Worm (Caenorhabditis elegans) whole organism, young adult: ENCODE results near the gene fbxa-215.

Experiments used
- C06A6.2 ChIP-seq: fragments of 200-800 bp; sonication (Bioruptor generic); conservative IDR thresholded peaks from 2 replicates; pipeline ENCODE4 v1.3.6; 2022; ENCODE audit warnings: missing genetic modification characterization, missing compliant biosample characterization
- C17E4.6 ChIP-seq: fragments of 200-800 bp; sonication (Bioruptor generic); IDR thresholded peaks from 2 replicates; pipeline ENCODE4 v1.3.6; 2022; ENCODE audit warnings: missing genetic modification reagents, missing genetic modification characterization, missing compliant biosample characterization
- D2030.7 ChIP-seq: fragments of 200-800 bp; sonication (Bioruptor generic); IDR thresholded peaks from 2 replicates; pipeline ENCODE4 v1.3.6; 2022; ENCODE audit warnings: missing genetic modification reagents, missing genetic modification characterization, missing compliant biosample characterization
- F23B12.7 ChIP-seq: sonication (generic microtip); optimal IDR thresholded peaks from 2 replicates; lab custom pipeline; 2017; ENCODE audit warnings: missing genetic modification characterization, mild to moderate bottlenecking, missing compliant biosample characterization, antibody characterized with exemption, moderate library complexity; ENCODE audit not compliant: insufficient read depth
- F49E8.2 ChIP-seq: sonication (generic microtip); optimal IDR thresholded peaks from 3 replicates; lab custom pipeline; 2017; ENCODE audit warnings: missing genetic modification characterization, mild to moderate bottlenecking, missing compliant biosample characterization, antibody characterized with exemption, moderate library complexity; ENCODE audit not compliant: insufficient read depth
- F57C9.4 ChIP-seq: sonication (generic microtip); optimal IDR thresholded peaks from 2 replicates; lab custom pipeline; 2017; ENCODE audit warnings: mild to moderate bottlenecking, missing genetic modification characterization, missing compliant biosample characterization
- Y53F4B.3 ChIP-seq: fragments of 200-800 bp; sonication (Bioruptor generic); IDR thresholded peaks from 2 replicates; pipeline ENCODE4 v1.3.6; 2022; ENCODE audit warnings: missing genetic modification reagents, missing genetic modification characterization, missing compliant biosample characterization
- Y79H2A.3 ChIP-seq: fragments of 200-800 bp; sonication (Bioruptor generic); conservative IDR thresholded peaks from 2 replicates; pipeline ENCODE4 v1.3.6; 2022; ENCODE audit warnings: missing genetic modification reagents, missing genetic modification characterization, missing compliant biosample characterization
- Y95B8A.8 ChIP-seq: fragments of 200-800 bp; sonication (Bioruptor generic); IDR thresholded peaks from 2 replicates; pipeline ENCODE4 v1.3.6; 2022; ENCODE audit warnings: missing genetic modification reagents, missing genetic modification characterization, missing compliant biosample characterization
- ama-1 ChIP-seq, 3 experiments: fragments of 150-350 bp in 1 of 3; sonication (generic microtip) in 2 of 3; optimal IDR thresholded peaks; 2 replicates each; lab custom pipeline; 2014 to 2018; ENCODE audit warnings: missing biosample characterization in 2 of 3, missing genetic modification characterization in 2 of 3, missing genetic modification reagents in 2 of 3
- aptf-3 ChIP-seq: fragments of 200-800 bp; sonication (Bioruptor generic); IDR thresholded peaks from 2 replicates; pipeline ENCODE4 v1.3.6; 2022; ENCODE audit warnings: missing genetic modification characterization, missing compliant biosample characterization
- attf-3 ChIP-seq: fragments of 200-800 bp; sonication (Bioruptor generic); conservative IDR thresholded peaks from 2 replicates; pipeline ENCODE4 v1.3.6; 2022; ENCODE audit warnings: missing genetic modification reagents, missing genetic modification characterization, missing compliant biosample characterization
- attf-6 ChIP-seq: fragments of 200-800 bp; sonication (Bioruptor generic); IDR thresholded peaks from 2 replicates; pipeline ENCODE4 v1.3.6; 2022; ENCODE audit warnings: missing genetic modification reagents, missing genetic modification characterization, missing compliant biosample characterization
- bed-1 ChIP-seq: fragments of 200-800 bp; sonication (Bioruptor generic); IDR thresholded peaks from 2 replicates; pipeline ENCODE4 v1.3.6; 2022; ENCODE audit warnings: missing genetic modification reagents, missing genetic modification characterization, missing compliant biosample characterization
- ceh-40 ChIP-seq: fragments of 200-800 bp; sonication (Bioruptor generic); IDR thresholded peaks from 2 replicates; pipeline ENCODE4 v1.3.6; 2022; ENCODE audit warnings: missing genetic modification characterization, missing compliant biosample characterization
- chd-7 ChIP-seq: sonication (generic microtip); optimal IDR thresholded peaks from 2 replicates; lab custom pipeline; 2016; ENCODE audit warnings: mild to moderate bottlenecking, missing genetic modification characterization, moderate library complexity, missing compliant biosample characterization
- die-1 ChIP-seq: sonication (generic microtip); optimal IDR thresholded peaks from 2 replicates; lab custom pipeline; 2016; ENCODE audit warnings: missing genotype, mild to moderate bottlenecking, missing genetic modification characterization, missing compliant biosample characterization
- egl-18 ChIP-seq: fragments of 200-800 bp; sonication (Bioruptor generic); IDR thresholded peaks from 2 replicates; pipeline ENCODE4 v1.3.6; 2022; ENCODE audit warnings: missing genetic modification reagents, missing genetic modification characterization, missing compliant biosample characterization
- egl-44 ChIP-seq: fragments of 200-800 bp; sonication (Bioruptor generic); IDR thresholded peaks from 2 replicates; pipeline ENCODE4 v1.3.6; 2022; ENCODE audit warnings: missing genetic modification reagents, missing genetic modification characterization, missing compliant biosample characterization
- fkh-3 ChIP-seq: sonication (generic microtip); optimal IDR thresholded peaks from 2 replicates; lab custom pipeline; 2016; ENCODE audit warnings: mild to moderate bottlenecking, missing genetic modification characterization, missing compliant biosample characterization
- gei-17 ChIP-seq: fragments of 200-800 bp; sonication (Bioruptor generic); optimal IDR thresholded peaks from 2 replicates; lab custom pipeline; 2018; ENCODE audit warnings: mild to moderate bottlenecking, missing genetic modification characterization, missing compliant biosample characterization
- hmg-1.2 ChIP-seq: fragments of 200-800 bp; sonication (Bioruptor generic); IDR thresholded peaks from 2 replicates; pipeline ENCODE4 v1.3.6; 2022; ENCODE audit warnings: missing genetic modification reagents, missing genetic modification characterization, missing compliant biosample characterization
- hmg-20 ChIP-seq: fragments of 200-800 bp; sonication (Bioruptor generic); IDR thresholded peaks from 2 replicates; pipeline ENCODE4 v1.3.6; 2022; ENCODE audit warnings: missing genetic modification reagents, missing genetic modification characterization, missing compliant biosample characterization
- hrde-1 ChIP-seq: sonication (generic microtip); optimal IDR thresholded peaks from 2 replicates; lab custom pipeline; 2016; ENCODE audit warnings: missing genetic modification characterization, mild to moderate bottlenecking, missing compliant biosample characterization, moderate library complexity, missing genotype, missing genetic modification reagents, borderline replicate concordance
- lag-1 ChIP-seq: fragments of 200-800 bp; sonication (Bioruptor generic); IDR thresholded peaks from 2 replicates; pipeline ENCODE4 v1.3.6; 2022; ENCODE audit warnings: missing genetic modification reagents, missing genetic modification characterization, missing compliant biosample characterization
- let-526 ChIP-seq: fragments of 200-800 bp; sonication (Bioruptor generic); IDR thresholded peaks from 2 replicates; pipeline ENCODE4 v1.3.6; 2022; ENCODE audit warnings: missing genetic modification reagents, missing genetic modification characterization, missing compliant biosample characterization
- lin-40 ChIP-seq: sonication (generic microtip); optimal IDR thresholded peaks from 2 replicates; lab custom pipeline; 2016; ENCODE audit warnings: missing genetic modification characterization, mild to moderate bottlenecking, missing compliant biosample characterization, missing genotype, missing genetic modification reagents
- lir-1 ChIP-seq: fragments of 200-800 bp; sonication (Bioruptor generic); conservative IDR thresholded peaks from 2 replicates; pipeline ENCODE4 v1.3.6; 2022; ENCODE audit warnings: missing genetic modification reagents, missing genetic modification characterization, missing compliant biosample characterization
- madf-6 ChIP-seq: fragments of 200-800 bp; sonication (Bioruptor generic); IDR thresholded peaks from 2 replicates; pipeline ENCODE4 v1.3.6; 2022; ENCODE audit warnings: missing genetic modification reagents, missing genetic modification characterization, missing compliant biosample characterization
- mes-4 ChIP-seq: sonication (generic microtip); optimal IDR thresholded peaks from 2 replicates; lab custom pipeline; 2016; ENCODE audit warnings: missing genotype, missing genetic modification characterization, missing compliant biosample characterization
- nhr-179 ChIP-seq: sonication (generic microtip); optimal IDR thresholded peaks from 2 replicates; lab custom pipeline; 2016; ENCODE audit warnings: mild to moderate bottlenecking, missing genetic modification characterization, missing compliant biosample characterization
- nhr-27 ChIP-seq: fragments of 200-800 bp; sonication (Bioruptor generic); optimal IDR thresholded peaks from 2 replicates; lab custom pipeline; 2018; ENCODE audit warnings: mild to moderate bottlenecking, missing genetic modification characterization, moderate library complexity, missing compliant biosample characterization
- nhr-80 ChIP-seq: sonication (generic microtip); optimal IDR thresholded peaks from 2 replicates; lab custom pipeline; 2016; ENCODE audit warnings: missing genetic modification characterization, missing compliant biosample characterization
- snpc-4 ChIP-seq, 5 experiments: fragments of 150-350 bp in 1 of 5; sonication (generic microtip) in 4 of 5; optimal IDR thresholded peaks; 2 replicates each; lab custom pipeline; 2014 to 2018; ENCODE audit warnings: missing genetic modification characterization in 5 of 5, missing biosample characterization in 3 of 5, antibody characterized with exemption in 2 of 5, mild to moderate bottlenecking in 2 of 5, missing compliant biosample characterization in 2 of 5, missing genotype in 2 of 5, moderate library complexity in 2 of 5, missing genetic modification reagents in 1 of 5
- tlf-1 ChIP-seq: fragments of 200-800 bp; sonication (Bioruptor generic); optimal IDR thresholded peaks from 2 replicates; lab custom pipeline; 2018; ENCODE audit warnings: mild to moderate bottlenecking, missing genetic modification characterization, missing compliant biosample characterization
- zfh-2 ChIP-seq: fragments of 200-800 bp; sonication (Bioruptor generic); conservative IDR thresholded peaks from 2 replicates; pipeline ENCODE4 v1.3.6; 2022; ENCODE audit warnings: missing genetic modification reagents, missing genetic modification characterization, missing compliant biosample characterization
- ztf-18 ChIP-seq: sonication (generic microtip); optimal IDR thresholded peaks from 2 replicates; lab custom pipeline; 2016; ENCODE audit warnings: missing genotype, mild to moderate bottlenecking, missing genetic modification characterization, missing compliant biosample characterization

fbxa-215 gene

ce11 chrIV:13686965-13687425 is 20.3 kb upstream of the fbxa-215 start, which contains the start of gene nyn-1:
Gene nyn-1 (minus strand): TSS chrIV:13687015.
- no peak for TF ChIP-seq mes-4 (tag; lab: Kevin White, UChicago)
- no peak for TF ChIP-seq hmg-1.2 (GFP tag; lab: Robert Waterston, UW)
- no peak for TF ChIP-seq hrde-1
- no peak for TF ChIP-seq Y79H2A.3 (GFP tag; lab: Robert Waterston, UW)
- TF ChIP-seq D2030.7: no peak
- no peak for TF ChIP-seq egl-18 (GFP tag; lab: Robert Waterston, UW)
- TF ChIP-seq tlf-1 (GFP tag; lab: Kevin White, UChicago): no peak
- TF ChIP-seq lir-1: no peak
- TF ChIP-seq F49E8.2 (tag; lab: Kevin White, UChicago): no peak
- TF ChIP-seq fkh-3 (tag; lab: Kevin White, UChicago): no peak
- no peak for TF ChIP-seq egl-44
- no peak for TF ChIP-seq chd-7
- peak; percentile 91 for TF ChIP-seq attf-3 (GFP tag; lab: Robert Waterston, UW)
- no peak for TF ChIP-seq F23B12.7 (tag; lab: Kevin White, UChicago)
- no peak for TF ChIP-seq lag-1 (GFP tag; lab: Robert Waterston, UW)
- TF ChIP-seq snpc-4 (GFP tag; optimal IDR thresholded peaks at IDR 0.05; lab: Kevin White, UChicago): peak; percentile 66
- TF ChIP-seq snpc-4 (tag; optimal IDR thresholded peaks at IDR 0.05; lab: Kevin White, UChicago): peak in 3 of 4 experiments; percentile 60 to 73 (median 70)
- peak; percentile 79 for TF ChIP-seq attf-6
- no peak for TF ChIP-seq madf-6 (GFP tag; lab: Robert Waterston, UW)
- TF ChIP-seq hmg-20 (GFP tag; lab: Robert Waterston, UW): no peak
- TF ChIP-seq zfh-2: no peak
- no peak for TF ChIP-seq Y95B8A.8 (GFP tag; lab: Robert Waterston, UW)
- TF ChIP-seq ama-1 (optimal IDR thresholded peaks at IDR 0.05; lab: Kevin White, UChicago): no peak
- no peak for TF ChIP-seq ama-1 (GFP tag; optimal IDR thresholded peaks at IDR 0.05; lab: Kevin White, UChicago)

- TF ChIP-seq gei-17 (no peak), ceh-40 (GFP tag; lab: Robert Waterston, UW) (no peak), attf-6 (0 out of 2 replicates have a peak, but pooled peaks have one; percentile 55), snpc-4 (GFP tag; optimal IDR thresholded peaks at IDR 0.05; lab: Kevin White, UChicago) (no peak), snpc-4 (tag; optimal IDR thresholded peaks at IDR 0.05; lab: Kevin White, UChicago) (peak in 1 of 4 experiments; percentile 73)
These were observed 18.1 kb upstream of the fbxa-215 start for ce11 chrIV:13684827-13685226.

- TF ChIP-seq nhr-80 (peak; percentile 13), gei-17 (no peak)
- TF ChIP-seq, all 124 proteins: peak for 1
These were observed 16.0 kb upstream of the fbxa-215 start for ce11 chrIV:13682733-13683132.

- no peak for TF ChIP-seq chd-7
- TF ChIP-seq lin-40 (tag; lab: Kevin White, UChicago): no peak
- no peak for TF ChIP-seq egl-18 (GFP tag; lab: Robert Waterston, UW)
- TF ChIP-seq Y53F4B.3: no peak
These were observed 12.8 kb upstream of the fbxa-215 start for ce11 chrIV:13679495-13679894.

ce11 chrIV:13678649-13679048 is 11.9 kb upstream of the fbxa-215 start, which contains the start of gene srlf-26:
Gene srlf-26 (plus strand): TSS chrIV:13678949.
- TF ChIP-seq bed-1 (no peak), C17E4.6 (GFP tag; lab: Robert Waterston, UW) (no peak), die-1 (tag; lab: Kevin White, UChicago) (no peak), egl-18 (GFP tag; lab: Robert Waterston, UW) (no peak), nhr-179 (tag; lab: Kevin White, UChicago) (no peak), let-526 (GFP tag; lab: Robert Waterston, UW) (no peak), ztf-18 (tag; lab: Kevin White, UChicago) (no peak), aptf-3 (no peak), hmg-20 (GFP tag; lab: Robert Waterston, UW) (no peak), Y53F4B.3 (no peak), ama-1 (optimal IDR thresholded peaks at IDR 0.05; lab: Kevin White, UChicago) (no peak), ama-1 (GFP tag; optimal IDR thresholded peaks at IDR 0.05; lab: Kevin White, UChicago) (no peak), mes-4 (tag; lab: Kevin White, UChicago) (no peak), C06A6.2 (GFP tag; lab: Robert Waterston, UW) (no peak), nhr-27 (tag; lab: Kevin White, UChicago) (no peak), F57C9.4 (tag; lab: Kevin White, UChicago) (no peak)
